Fruit fly (Drosophila melanogaster) Kc167 (cell line): ENCODE measurements around the gene alpha-Man-IIb.

Source experiments
- Myc ChIP-seq: fragments of >200 bp; optimal IDR thresholded peaks from 2 replicates; lab custom pipeline; 2017; ENCODE audit warnings: missing external identifiers
- insv ChIP-seq: fragments of >200 bp; optimal IDR thresholded peaks from 3 replicates; lab custom pipeline; 2018; ENCODE audit warnings: missing external identifiers

dm6 chr3R:15775242-15775641 is 28.8 kb upstream of the alpha-Man-IIb start, which contains the start of gene CG45207:
- no peak for TF ChIP-seq Myc (lab: Kevin White, UChicago)
- TF ChIP-seq insv (lab: Kevin White, UChicago): no peak
